Fruit fly (Drosophila melanogaster): ENCODE data around the gene cup.

- TF ChIP-seq insv (optimal IDR thresholded peaks at IDR 0.05) (no peak), psq (optimal IDR thresholded peaks at IDR 0.05) (no peak)
Observed at dm6 chr2L:6692048-6692447, 28.6 kb downstream of the cup start.
